Fruit fly (Drosophila melanogaster) whole organism, prepupa: ENCODE data around the gene Ucp4C.

Experiments used
- Blimp-1 ChIP-seq: fragments of 200-800 bp; sonication (Bioruptor generic); optimal IDR thresholded peaks from 3 replicates; lab custom pipeline; 2017; ENCODE audit warnings: missing biosample characterization, missing genetic modification characterization, mild to moderate bottlenecking, moderate library complexity, missing genetic modification reagents
- CG10631 ChIP-seq: fragments of 200-800 bp; sonication (Bioruptor generic); optimal IDR thresholded peaks from 2 replicates; lab custom pipeline; 2016; ENCODE audit warnings: missing biosample characterization, missing genetic modification characterization
- CG11902 ChIP-seq: fragments of 200-800 bp; sonication (Bioruptor generic); optimal IDR thresholded peaks from 3 replicates; lab custom pipeline; 2016; ENCODE audit warnings: missing biosample characterization, missing genetic modification characterization
- CG16779 ChIP-seq: fragments of 200-800 bp; sonication (Bioruptor generic); optimal IDR thresholded peaks from 3 replicates; lab custom pipeline; 2017; ENCODE audit warnings: missing biosample characterization, mild to moderate bottlenecking, missing genetic modification characterization
- CG3032 ChIP-seq: fragments of 200-800 bp; optimal IDR thresholded peaks from 2 replicates; lab custom pipeline; 2019; ENCODE audit warnings: missing biosample characterization, mild to moderate bottlenecking, missing genetic modification characterization, moderate library complexity
- CG31627 ChIP-seq: fragments of 200-800 bp; sonication (Bioruptor generic); optimal IDR thresholded peaks from 3 replicates; lab custom pipeline; 2016; ENCODE audit warnings: missing biosample characterization, missing genetic modification characterization
- CG32006 ChIP-seq: fragments of 200-800 bp; sonication (Bioruptor generic); optimal IDR thresholded peaks from 3 replicates; lab custom pipeline; 2017; ENCODE audit warnings: missing biosample characterization, mild to moderate bottlenecking, missing genetic modification characterization
- CG3919 ChIP-seq: fragments of 200-800 bp; sonication (Bioruptor generic); optimal IDR thresholded peaks from 3 replicates; lab custom pipeline; 2016; ENCODE audit warnings: missing biosample characterization, missing genetic modification characterization
- CG4318 ChIP-seq: fragments of 200-800 bp; sonication (Bioruptor generic); optimal IDR thresholded peaks from 3 replicates; lab custom pipeline; 2017; ENCODE audit warnings: missing biosample characterization, mild to moderate bottlenecking, missing genetic modification characterization
- CG6276 ChIP-seq: fragments of 200-800 bp; sonication (Bioruptor generic); optimal IDR thresholded peaks from 2 replicates; lab custom pipeline; 2017; ENCODE audit warnings: missing biosample characterization, mild to moderate bottlenecking, missing genetic modification characterization
- CG6808 ChIP-seq: fragments of 200-800 bp; sonication (Bioruptor generic); optimal IDR thresholded peaks from 3 replicates; lab custom pipeline; 2017; ENCODE audit warnings: missing biosample characterization, missing genetic modification characterization, mild to moderate bottlenecking, moderate library complexity, missing genetic modification reagents
- CG6854 ChIP-seq: fragments of 200-800 bp; sonication (Bioruptor generic); optimal IDR thresholded peaks from 2 replicates; lab custom pipeline; 2017; ENCODE audit warnings: missing biosample characterization, mild to moderate bottlenecking, missing genetic modification characterization
- CG8119 ChIP-seq: fragments of 200-800 bp; sonication (Bioruptor generic); IDR thresholded peaks from 3 replicates; pipeline ENCODE4 v1.3.6; 2022; ENCODE audit warnings: missing biosample characterization, missing genetic modification characterization
- CG8319 ChIP-seq: fragments of 200-800 bp; sonication (Bioruptor generic); optimal IDR thresholded peaks from 3 replicates; lab custom pipeline; 2016; ENCODE audit warnings: missing biosample characterization, missing genetic modification characterization
- CG8632 ChIP-seq: fragments of 200-800 bp; sonication (Bioruptor generic); optimal IDR thresholded peaks from 3 replicates; lab custom pipeline; 2016; ENCODE audit warnings: missing biosample characterization, missing genetic modification characterization
- CG9139 ChIP-seq: fragments of 200-800 bp; sonication (Bioruptor generic); optimal IDR thresholded peaks from 3 replicates; lab custom pipeline; 2017; ENCODE audit warnings: missing biosample characterization, mild to moderate bottlenecking, missing genetic modification characterization
- Eip75B ChIP-seq: fragments of 200-800 bp; sonication (Bioruptor generic); optimal IDR thresholded peaks from 3 replicates; lab custom pipeline; 2016; ENCODE audit warnings: missing biosample characterization, missing genetic modification characterization
- Ets21C ChIP-seq: fragments of 200-800 bp; sonication (Bioruptor generic); optimal IDR thresholded peaks from 3 replicates; lab custom pipeline; 2016; ENCODE audit warnings: missing biosample characterization, missing genetic modification characterization
- Ets96B ChIP-seq: fragments of 200-800 bp; optimal IDR thresholded peaks from 2 replicates; lab custom pipeline; 2019; ENCODE audit warnings: missing biosample characterization, mild to moderate bottlenecking, missing genetic modification characterization, moderate library complexity
- Gug ChIP-seq: fragments of 200-800 bp; sonication (Bioruptor generic); IDR thresholded peaks from 2 replicates; pipeline ENCODE4 v1.3.6; 2022; ENCODE audit warnings: missing biosample characterization, missing genetic modification characterization
- Hr38 ChIP-seq: sonication (Bioruptor generic); optimal IDR thresholded peaks from 2 replicates; lab custom pipeline; 2016; ENCODE audit warnings: missing biosample characterization, missing genetic modification characterization
- Hr39 ChIP-seq: fragments of 200-800 bp; sonication (Bioruptor generic); optimal IDR thresholded peaks from 2 replicates; lab custom pipeline; 2016; ENCODE audit warnings: missing biosample characterization, missing genetic modification characterization
- Hr4 ChIP-seq: fragments of 200-800 bp; sonication (Bioruptor generic); optimal IDR thresholded peaks from 3 replicates; lab custom pipeline; 2016; ENCODE audit warnings: missing biosample characterization, missing genetic modification characterization
- Lpt ChIP-seq: fragments of 200-800 bp; sonication (Bioruptor generic); optimal IDR thresholded peaks from 3 replicates; lab custom pipeline; 2016; ENCODE audit warnings: missing biosample characterization, missing genetic modification characterization
- Smox ChIP-seq: fragments of 200-800 bp; sonication (Bioruptor generic); optimal IDR thresholded peaks from 3 replicates; lab custom pipeline; 2016; ENCODE audit warnings: missing biosample characterization, missing genetic modification characterization
- Sox14 ChIP-seq: fragments of 200-800 bp; sonication (Bioruptor generic); optimal IDR thresholded peaks from 3 replicates; lab custom pipeline; 2016; ENCODE audit warnings: missing biosample characterization, missing genetic modification characterization
- Sox15 ChIP-seq: fragments of 200-800 bp; sonication (Bioruptor generic); optimal IDR thresholded peaks from 3 replicates; lab custom pipeline; 2016; ENCODE audit warnings: missing biosample characterization, missing genetic modification characterization
- achi ChIP-seq: fragments of 200-800 bp; sonication (Bioruptor generic); optimal IDR thresholded peaks from 3 replicates; lab custom pipeline; 2016; ENCODE audit warnings: missing biosample characterization, missing genetic modification characterization
- acj6 ChIP-seq: fragments of 200-800 bp; sonication (Bioruptor generic); optimal IDR thresholded peaks from 3 replicates; lab custom pipeline; 2016; ENCODE audit warnings: missing biosample characterization, missing genetic modification characterization
- cyc ChIP-seq: fragments of 200-800 bp; sonication (Bioruptor generic); optimal IDR thresholded peaks from 3 replicates; lab custom pipeline; 2016; ENCODE audit warnings: missing biosample characterization, missing genetic modification characterization
- dac ChIP-seq: fragments of 200-800 bp; sonication (Bioruptor generic); optimal IDR thresholded peaks from 2 replicates; lab custom pipeline; 2017; ENCODE audit warnings: missing biosample characterization, mild to moderate bottlenecking, missing genetic modification characterization
- eg ChIP-seq: fragments of 200-800 bp; sonication (Bioruptor generic); IDR thresholded peaks from 3 replicates; pipeline ENCODE4 v1.3.6; 2022; ENCODE audit warnings: missing biosample characterization, missing genetic modification characterization
- esn ChIP-seq: fragments of 200-800 bp; sonication (Bioruptor generic); optimal IDR thresholded peaks from 2 replicates; lab custom pipeline; 2016; ENCODE audit warnings: missing biosample characterization, mild to moderate bottlenecking, missing genetic modification characterization, moderate library complexity
- fd59A ChIP-seq: fragments of 200-800 bp; sonication (Bioruptor generic); optimal IDR thresholded peaks from 2 replicates; lab custom pipeline; 2017; ENCODE audit warnings: missing biosample characterization, mild to moderate bottlenecking, missing genetic modification characterization, missing genetic modification reagents
- fd85E ChIP-seq: fragments of 200-800 bp; sonication (Bioruptor generic); optimal IDR thresholded peaks from 3 replicates; lab custom pipeline; 2016; ENCODE audit warnings: missing biosample characterization, missing genetic modification characterization
- lz ChIP-seq: fragments of 200-800 bp; sonication (Bioruptor generic); optimal IDR thresholded peaks from 3 replicates; lab custom pipeline; 2016; ENCODE audit warnings: missing biosample characterization, missing genetic modification characterization
- salr ChIP-seq, 2 experiments: fragments of 200-800 bp; sonication (Bioruptor generic); optimal IDR thresholded peaks; 3 replicates each; lab custom pipeline; 2016 to 2018; ENCODE audit warnings: missing biosample characterization in 2 of 2, missing genetic modification characterization in 2 of 2, mild to moderate bottlenecking in 1 of 2
- spab ChIP-seq: fragments of 200-800 bp; sonication (Bioruptor generic); optimal IDR thresholded peaks from 2 replicates; lab custom pipeline; 2017; ENCODE audit warnings: missing biosample characterization, mild to moderate bottlenecking, missing genetic modification characterization, missing genetic modification reagents
- svp ChIP-seq: fragments of 200-800 bp; sonication (Bioruptor generic); peaks from one replicate; lab custom pipeline; 2016; ENCODE audit warnings: missing biosample characterization, missing genetic modification characterization
- topi ChIP-seq: fragments of 200-800 bp; sonication (Bioruptor generic); optimal IDR thresholded peaks from 3 replicates; lab custom pipeline; 2016; ENCODE audit warnings: missing biosample characterization, missing genetic modification characterization

Ucp4C gene

DNA sequence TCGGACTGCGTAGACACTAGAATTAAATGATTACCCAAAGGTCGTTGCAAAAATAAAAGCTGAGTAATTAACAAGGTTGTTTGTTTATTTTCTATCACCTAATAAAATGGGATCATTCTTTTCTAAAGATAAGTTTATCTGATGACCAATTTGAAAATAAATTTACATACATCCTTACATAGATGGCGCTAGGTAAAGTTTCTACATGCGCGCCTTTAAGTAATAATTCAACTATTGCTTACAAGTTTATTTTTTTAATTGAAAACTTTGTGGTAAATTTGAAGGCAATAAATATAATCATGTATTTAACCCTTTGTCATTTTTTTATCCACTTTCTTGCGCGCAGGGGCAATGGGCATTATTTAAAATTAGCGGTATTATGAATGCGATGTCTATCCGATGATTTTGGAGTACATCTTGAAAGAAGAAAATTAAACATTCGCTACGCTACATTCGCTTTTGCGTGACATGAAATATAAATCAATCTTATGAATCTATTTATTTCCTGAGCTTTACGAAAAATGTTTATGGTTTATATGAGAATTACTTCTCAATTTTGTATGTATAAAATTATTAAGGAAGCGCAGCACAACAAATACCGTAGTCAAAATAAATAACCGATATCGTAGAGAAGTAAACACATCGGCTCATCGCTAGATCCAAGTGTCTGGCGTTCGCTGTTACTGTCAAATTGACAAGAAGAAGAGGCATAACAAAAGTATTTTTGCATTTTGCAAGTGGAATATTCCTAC, 19.4 kb upstream of the Ucp4C start, which contains the start of gene CG9044:
Gene CG9044 (plus strand): TSS at position 676 of the 752 bp plus-strand sequence.
- TF ChIP-seq cyc = peak; percentile 51
- peak; percentile 76 for TF ChIP-seq Hr39 (GFP tag; lab: Kevin White, UChicago)
- peak; percentile 68 for TF ChIP-seq CG31627
- peak; percentile 38 for TF ChIP-seq CG11902
- TF ChIP-seq Sox15 (GFP tag; lab: Kevin White, UChicago) = peak; percentile 44
- TF ChIP-seq Sox14 (GFP tag; lab: Kevin White, UChicago) = peak; percentile 86
- TF ChIP-seq CG4318 (GFP tag; lab: Kevin White, UChicago) = no peak
- peak; percentile 56 for TF ChIP-seq lz
- TF ChIP-seq esn (GFP tag; lab: Kevin White, UChicago) = peak; percentile 62
- TF ChIP-seq Blimp-1 (GFP tag; lab: Kevin White, UChicago) = no peak
- TF ChIP-seq acj6 (GFP tag; lab: Kevin White, UChicago) = no peak
- no peak for TF ChIP-seq CG10631 (GFP tag; lab: Kevin White, UChicago)
- TF ChIP-seq Ets21C (GFP tag; lab: Kevin White, UChicago) = peak; percentile 28
- peak; percentile 27; the same call in 1 of the 2 replicates for TF ChIP-seq Gug (GFP tag; lab: Robert Waterston, UW)
- TF ChIP-seq CG6808 (GFP tag; lab: Kevin White, UChicago) = no peak

DNA sequence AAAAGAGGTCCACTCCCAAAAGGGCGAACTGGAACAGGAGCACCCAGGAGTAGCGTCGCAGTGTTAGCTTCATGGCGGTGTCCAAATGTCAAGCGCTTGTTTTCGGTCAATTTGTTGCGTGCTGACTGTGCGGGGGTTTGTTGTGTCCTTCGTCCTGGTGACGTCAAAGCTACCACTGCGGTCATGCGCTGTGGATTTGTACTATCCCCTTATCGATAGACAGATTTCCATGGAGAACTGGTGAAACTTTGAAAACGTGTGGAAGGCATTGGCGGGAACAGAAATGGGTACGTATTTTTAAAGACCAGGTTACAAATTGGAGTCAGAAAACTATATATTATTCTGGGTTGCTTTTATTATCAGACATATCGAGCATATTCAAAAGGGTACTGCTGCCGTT, 12.2 kb upstream of the Ucp4C start, which contains the start of gene CG13999:
Gene CG13999 (minus strand): TSS at position 314 of the 400 bp plus-strand sequence.
- TF ChIP-seq Blimp-1 (GFP tag; lab: Kevin White, UChicago) = no peak
- no peak for TF ChIP-seq CG3919
- TF ChIP-seq, all 60 proteins: peak for 0

DNA sequence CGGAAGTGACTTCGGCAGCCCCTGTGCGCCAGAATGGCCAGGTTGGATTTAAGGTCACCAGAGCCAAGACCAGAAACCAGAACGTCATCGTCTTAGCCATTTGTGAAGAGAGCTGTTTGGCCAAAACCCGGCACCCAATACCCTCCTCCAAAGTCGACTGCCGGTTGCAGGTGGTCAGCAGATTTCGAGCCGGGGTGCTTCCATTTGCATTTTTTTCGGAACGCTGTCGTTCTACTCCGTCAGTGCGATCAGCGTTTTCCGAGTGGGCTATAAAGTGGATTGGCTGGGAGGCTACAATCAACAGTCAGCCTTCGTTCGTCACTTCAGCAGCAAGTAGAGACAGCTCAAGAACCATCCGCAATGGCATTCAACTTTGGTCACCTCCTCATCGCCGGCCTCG, 11.7 kb upstream of the Ucp4C start, which contains the start of the genes CG13998 and Vm26Ab:
Gene CG13998 (minus strand): TSS at position 114 of the 400 bp plus-strand sequence.
Gene Vm26Ab (plus strand): TSS at position 299 of the 400 bp plus-strand sequence.
- TF ChIP-seq Smox (no peak), Hr4 (GFP tag; lab: Kevin White, UChicago) (no peak), CG8319 (GFP tag; lab: Kevin White, UChicago) (no peak), CG6276 (GFP tag; lab: Kevin White, UChicago) (no peak), topi (GFP tag; lab: Kevin White, UChicago) (no peak), Hr38 (no peak), CG32006 (GFP tag; lab: Kevin White, UChicago) (no peak), CG3032 (tag; lab: Kevin White, UChicago) (no peak), Lpt (GFP tag; lab: Kevin White, UChicago) (no peak), dac (GFP tag; lab: Kevin White, UChicago) (no peak), spab (GFP tag; lab: Kevin White, UChicago) (no peak), CG8632 (GFP tag; lab: Kevin White, UChicago) (no peak), acj6 (GFP tag; lab: Kevin White, UChicago) (no peak), Eip75B (GFP tag; lab: Kevin White, UChicago) (no peak), fd59A (GFP tag; lab: Kevin White, UChicago) (no peak), CG8119 (no peak), CG9139 (no peak), salr (GFP tag; optimal IDR thresholded peaks at IDR 0.05; lab: Kevin White, UChicago) (no peak), eg (GFP tag; lab: Robert Waterston, UW) (no peak)

DNA sequence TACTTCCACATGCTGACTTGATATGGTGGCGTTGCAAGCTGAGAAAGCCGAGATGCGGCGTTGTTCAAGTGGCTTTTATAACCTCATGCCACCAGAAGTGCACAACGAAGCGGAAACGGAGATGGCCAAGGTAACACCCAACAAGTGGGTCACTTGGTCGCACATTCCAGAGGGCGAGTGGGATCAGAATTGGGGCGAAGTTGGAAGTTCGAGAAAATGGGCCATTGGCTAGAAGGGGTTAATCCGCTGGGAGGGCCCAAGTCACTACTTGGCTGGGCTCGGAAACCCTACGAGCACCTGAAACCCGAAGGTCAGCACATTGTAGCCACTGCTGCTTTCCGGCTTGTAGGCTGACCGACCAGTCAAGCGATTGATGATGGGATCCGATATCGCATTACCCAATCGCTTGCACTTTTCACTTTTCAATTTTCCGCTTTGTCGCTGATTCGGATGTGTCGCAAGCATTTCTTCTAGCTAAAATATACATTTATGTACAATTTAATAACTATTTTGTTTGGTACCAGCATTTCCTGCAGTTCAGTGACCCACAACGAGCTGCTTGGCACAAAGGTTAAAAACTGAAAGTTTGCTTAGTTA, 9.7 kb upstream of the Ucp4C start, which contains the start of gene Vm26Ac:
Gene Vm26Ac (minus strand): TSS at position 51 of the 597 bp plus-strand sequence.
- TF ChIP-seq Lpt (GFP tag; lab: Kevin White, UChicago) (no peak), acj6 (GFP tag; lab: Kevin White, UChicago) (no peak), dac (GFP tag; lab: Kevin White, UChicago) (no peak), CG16779 (tag; lab: Kevin White, UChicago) (no peak), Sox14 (GFP tag; lab: Kevin White, UChicago) (no peak), eg (GFP tag; lab: Robert Waterston, UW) (no peak), fd85E (GFP tag; lab: Kevin White, UChicago) (no peak), svp (GFP tag; lab: Kevin White, UChicago) (no peak), Ets96B (tag; lab: Kevin White, UChicago) (no peak), achi (GFP tag; lab: Kevin White, UChicago) (no peak), Eip75B (GFP tag; lab: Kevin White, UChicago) (no peak), CG6854 (GFP tag; lab: Kevin White, UChicago) (no peak)
